Fruit fly (Drosophila melanogaster): ENCODE measurements around the gene GstZ2.

The GstZ2 gene

dm6 chr3R:9460488-9461150 lies at the start of gene GstZ2 (continued):
- no peak for TF ChIP-seq gcm (GFP tag; optimal IDR thresholded peaks at IDR 0.05)
- TF ChIP-seq grn (GFP tag; optimal IDR thresholded peaks at IDR 0.05), result no peak
- no peak for TF ChIP-seq CG6765 (GFP tag; optimal IDR thresholded peaks at IDR 0.05)
- peak; percentile 48 for TF ChIP-seq E2f2 (GFP tag; IDR thresholded peaks at IDR 0.05)
- TF ChIP-seq E2f1 (GFP tag; IDR thresholded peaks at IDR 0.05), result peak; percentile 48
- no peak for TF ChIP-seq CG15073 (GFP tag; optimal IDR thresholded peaks at IDR 0.05)
- peak; percentile 37 for TF ChIP-seq sens (GFP tag)
- TF ChIP-seq Trl (optimal IDR thresholded peaks at IDR 0.05), result peak; percentile 48 to 77
- peak; percentile 36 for TF ChIP-seq Trl (GFP tag; optimal IDR thresholded peaks at IDR 0.05)
- TF ChIP-seq Meics (GFP tag; optimal IDR thresholded peaks at IDR 0.05), result no peak
- no peak for TF ChIP-seq az2 (GFP tag; optimal IDR thresholded peaks at IDR 0.05)
- TF ChIP-seq ssp (GFP tag; IDR thresholded peaks at IDR 0.05), result no peak
- no peak for TF ChIP-seq CG15479 (GFP tag; optimal IDR thresholded peaks at IDR 0.05)
- no peak for TF ChIP-seq CG12299 (tag; optimal IDR thresholded peaks at IDR 0.05)
- TF ChIP-seq sqz (GFP tag; optimal IDR thresholded peaks at IDR 0.05), result no peak
- no peak for TF ChIP-seq NFAT (GFP tag; IDR thresholded peaks at IDR 0.05)
- no peak for TF ChIP-seq sug (tag; optimal IDR thresholded peaks at IDR 0.05)
- no peak for TF ChIP-seq tgo (GFP tag; IDR thresholded peaks at IDR 0.05)
- no peak for TF ChIP-seq CG4617 (GFP tag; optimal IDR thresholded peaks at IDR 0.05; ENCODE audit: borderline replicate concordance)
- no peak for TF ChIP-seq CG3163 (GFP tag; optimal IDR thresholded peaks at IDR 0.05)
- TF ChIP-seq Nf-YC (tag; optimal IDR thresholded peaks at IDR 0.05), result no peak
- peak; percentile 56 for TF ChIP-seq row (GFP tag; IDR thresholded peaks at IDR 0.05)
- peak; percentile 7 for TF ChIP-seq CG16779 (GFP tag; IDR thresholded peaks at IDR 0.05)
- TF ChIP-seq CG13624 (GFP tag; optimal IDR thresholded peaks at IDR 0.05), result no peak
- no peak for TF ChIP-seq CG11560 (tag; IDR thresholded peaks at IDR 0.05)
- TF ChIP-seq gem (tag; optimal IDR thresholded peaks at IDR 0.05), result no peak
- peak; percentile 58 for TF ChIP-seq Med (GFP tag)
- peak; percentile 72 for TF ChIP-seq grau (tag; optimal IDR thresholded peaks at IDR 0.05)
- TF ChIP-seq CG42726 (GFP tag; IDR thresholded peaks at IDR 0.05; ENCODE audit: partially characterized antibody), result no peak
- TF ChIP-seq run (tag; optimal IDR thresholded peaks at IDR 0.05), result no peak
- peak; percentile 45 for TF ChIP-seq Dp (GFP tag; optimal IDR thresholded peaks at IDR 0.05)
- TF ChIP-seq CG1602 (GFP tag; optimal IDR thresholded peaks at IDR 0.05), result no peak
- TF ChIP-seq CG1233 (GFP tag; optimal IDR thresholded peaks at IDR 0.05), result no peak
- TF ChIP-seq psq (GFP tag; optimal IDR thresholded peaks at IDR 0.05), result peak; percentile 61
- TF ChIP-seq sr (GFP tag; IDR thresholded peaks at IDR 0.05), result no peak
- no peak for TF ChIP-seq chinmo (GFP tag; IDR thresholded peaks at IDR 0.05; ENCODE audit: partially characterized antibody)
- peak; percentile 23 for TF ChIP-seq Hmr (GFP tag; optimal IDR thresholded peaks at IDR 0.05)
- TF ChIP-seq CG6654 (GFP tag; optimal IDR thresholded peaks at IDR 0.05), result no peak
- TF ChIP-seq pnt (GFP tag; optimal IDR thresholded peaks at IDR 0.05), result no peak
- TF ChIP-seq nerfin-1 (tag; optimal IDR thresholded peaks at IDR 0.05), result no peak
- no peak for TF ChIP-seq GATAe (GFP tag; conservative IDR thresholded peaks at IDR 0.05)
- no peak for TF ChIP-seq NfI (GFP tag; optimal IDR thresholded peaks at IDR 0.05)
- TF ChIP-seq Oli (tag; optimal IDR thresholded peaks at IDR 0.05), result no peak
- TF ChIP-seq CG12769 (tag; optimal IDR thresholded peaks at IDR 0.05), result no peak
- TF ChIP-seq CG12942 (GFP tag; optimal IDR thresholded peaks at IDR 0.05), result no peak
- TF ChIP-seq CG5953 (GFP tag; IDR thresholded peaks at IDR 0.05), result no peak
- no peak for TF ChIP-seq CG6791 (GFP tag; IDR thresholded peaks at IDR 0.05; ENCODE audit: partially characterized antibody)
- no peak for TF ChIP-seq CG8388 (GFP tag; optimal IDR thresholded peaks at IDR 0.05)
- no peak for TF ChIP-seq CG1024 (GFP tag; IDR thresholded peaks at IDR 0.05)
- no peak for TF ChIP-seq tx (GFP tag; optimal IDR thresholded peaks at IDR 0.05)
- no peak for TF ChIP-seq CG3995 (GFP tag; optimal IDR thresholded peaks at IDR 0.05)
- no peak for TF ChIP-seq Dip3 (GFP tag; optimal IDR thresholded peaks at IDR 0.05)
